Worm (Caenorhabditis elegans) whole organism, L1 larva: ENCODE results near the gene srz-67.
"Not testable (repeated sequence)": the region's sequence is repeated elsewhere in the genome, so short reads cannot be mapped to it uniquely, and the experiment has no call there.

Experiments used
- C04F5.9 ChIP-seq: sonication (generic microtip); optimal IDR thresholded peaks from 2 replicates; lab custom pipeline; 2016; ENCODE audit warnings: missing genetic modification characterization, missing compliant biosample characterization
- ceh-88 ChIP-seq: fragments of 200-800 bp; sonication (Bioruptor generic); IDR thresholded peaks from 2 replicates; pipeline ENCODE4 v1.3.6; 2022; ENCODE audit warnings: missing genetic modification characterization, missing compliant biosample characterization
- elt-3 ChIP-seq, 6 experiments: fragments of 150-350 bp in 1 of 6; sonication (generic microtip); optimal IDR thresholded peaks; 2 replicates each; lab custom pipeline; 2017 to 2018; ENCODE audit warnings: missing biosample characterization in 6 of 6, missing genetic modification characterization in 6 of 6, inconsistent platforms in 1 of 6
- jun-1 ChIP-seq: fragments of 150-350 bp; optimal IDR thresholded peaks from 2 replicates; lab custom pipeline; 2014; ENCODE audit warnings: missing biosample characterization, missing genetic modification reagents, missing genetic modification characterization
- nhr-12 ChIP-seq: sonication (generic microtip); optimal IDR thresholded peaks from 2 replicates; lab custom pipeline; 2017; ENCODE audit warnings: missing biosample characterization, missing genetic modification characterization
- pqm-1 ChIP-seq: sonication (generic microtip); optimal IDR thresholded peaks from 3 replicates; lab custom pipeline; 2017; ENCODE audit warnings: missing biosample characterization, missing genetic modification characterization

DNA sequence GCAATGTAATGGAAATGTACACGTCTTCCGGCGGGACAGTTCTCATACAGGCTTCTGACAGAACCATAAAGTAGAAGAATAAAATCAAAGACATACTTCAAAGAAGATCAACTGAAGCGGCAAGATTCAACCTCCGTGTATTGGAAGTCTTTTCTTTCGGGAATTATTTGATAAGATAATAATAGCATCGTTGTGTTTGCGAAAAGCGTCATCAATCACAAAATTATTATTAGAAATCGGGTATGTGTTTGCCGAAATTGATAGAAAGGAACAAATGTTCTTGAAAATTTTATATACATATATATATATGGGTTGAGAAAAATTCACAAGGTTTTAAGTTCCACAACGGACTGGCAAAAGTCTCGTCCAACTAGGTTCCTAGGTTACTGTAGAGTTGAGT is 45.4 kb downstream of the srz-67 start, which contains the start of gene Y27F2A.9:
- not testable (repeated sequence) for TF ChIP-seq C04F5.9 (tag; lab: Kevin White, UChicago); ceh-88 (GFP tag; lab: Robert Waterston, UW); elt-3 (tag; optimal IDR thresholded peaks at IDR 0.05; lab: Kevin White, UChicago); jun-1; nhr-12; pqm-1 (tag; lab: Kevin White, UChicago)
